Fruit fly (Drosophila melanogaster): ENCODE results near the gene vex.

Gene vex

DNA sequence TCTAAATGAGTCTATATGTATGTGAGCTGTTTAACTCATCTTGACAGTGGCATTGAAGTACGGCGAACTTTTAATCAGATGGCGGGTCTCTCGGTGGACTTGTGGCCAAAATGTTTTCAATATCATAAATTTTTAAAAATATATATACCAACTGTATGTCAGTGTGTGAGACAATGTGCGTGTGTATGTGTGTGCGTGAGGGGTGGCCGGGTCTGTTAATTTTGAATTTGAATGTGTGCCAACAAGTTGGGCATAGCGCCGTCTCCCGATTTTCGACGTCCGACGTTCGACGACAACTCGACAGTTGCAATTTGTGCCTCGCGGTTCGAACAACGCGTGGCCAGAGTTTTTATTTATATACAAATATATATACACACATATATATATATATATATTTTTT is 4.8 kb upstream of the vex start, which contains the start of gene SmydA-4:
Gene SmydA-4 (plus strand): TSS at position 301 of the 400 bp plus-strand sequence.
- TF ChIP-seq CG11723 (GFP tag; optimal IDR thresholded peaks at IDR 0.05): no peak
- TF ChIP-seq sens (GFP tag): peak; percentile 29
- no peak for TF ChIP-seq Hsf (GFP tag; optimal IDR thresholded peaks at IDR 0.05)
- TF ChIP-seq pho (GFP tag; optimal IDR thresholded peaks at IDR 0.05): no peak
- TF ChIP-seq CG10543 (GFP tag; optimal IDR thresholded peaks at IDR 0.05): peak; percentile 8
- TF ChIP-seq croc (GFP tag; conservative IDR thresholded peaks at IDR 0.05): no peak

DNA sequence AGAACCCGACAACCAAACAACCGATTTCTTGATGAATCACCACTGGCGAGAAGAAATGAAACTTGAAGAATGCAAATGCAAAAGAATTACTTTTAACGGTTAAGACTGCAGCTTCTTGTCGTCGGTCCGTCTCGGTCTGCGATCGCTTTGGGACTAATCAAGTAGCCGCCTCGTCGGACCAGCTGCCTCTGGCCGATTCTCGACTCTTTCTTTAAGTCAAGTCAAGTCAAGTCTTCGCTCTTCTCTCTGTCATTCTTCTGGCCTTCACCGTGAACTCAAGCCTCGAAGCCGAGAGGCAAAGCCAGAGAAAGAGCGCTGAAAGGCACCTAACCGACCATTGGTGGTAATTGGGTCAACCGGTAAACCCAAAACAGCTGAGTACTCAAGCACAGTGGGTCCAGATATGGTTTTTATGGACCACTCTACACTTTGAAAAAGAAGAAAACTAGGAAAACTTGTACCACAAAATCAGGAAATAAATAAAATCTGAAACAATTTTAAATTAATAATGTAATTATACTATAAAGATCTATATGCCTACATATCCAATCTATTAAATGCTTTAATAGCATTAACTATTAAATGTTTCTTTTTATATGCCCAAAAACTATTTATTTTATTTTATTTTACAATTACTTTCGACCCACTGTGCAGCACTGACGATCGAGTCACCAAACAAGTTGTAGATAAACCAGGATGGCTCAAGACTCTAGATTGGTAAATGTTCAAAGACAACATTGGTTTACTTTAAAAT is 72.5 kb downstream of the vex start, which contains the start of gene C901:
Gene C901 (minus strand): TSS at position 157 of the 754 bp plus-strand sequence.
- no peak for TF ChIP-seq CG9876 (GFP tag; optimal IDR thresholded peaks at IDR 0.05)
- no peak for TF ChIP-seq Mrtf (GFP tag; IDR thresholded peaks at IDR 0.05)
- TF ChIP-seq Kr (GFP tag; optimal IDR thresholded peaks at IDR 0.05): no peak
- TF ChIP-seq Dip3 (GFP tag; optimal IDR thresholded peaks at IDR 0.05): no peak
- TF ChIP-seq Scr (GFP tag; IDR thresholded peaks at IDR 0.05; ENCODE audit: partially characterized antibody): no peak
- TF ChIP-seq CG8359 (GFP tag; optimal IDR thresholded peaks at IDR 0.05; ENCODE audit: borderline replicate concordance): peak; percentile 35
- peak; percentile 62; the same call in 1 of the 2 replicates for TF ChIP-seq CG32767 (GFP tag; IDR thresholded peaks at IDR 0.05)
- peak; percentile 20; the same call in 1 of the 2 replicates for TF ChIP-seq CG9932 (GFP tag; IDR thresholded peaks at IDR 0.05)
- TF ChIP-seq Bteb2 (GFP tag; optimal IDR thresholded peaks at IDR 0.05): no peak
- TF ChIP-seq CG13775 (GFP tag; optimal IDR thresholded peaks at IDR 0.05): peak; percentile 19
- TF ChIP-seq C15 (GFP tag; IDR thresholded peaks at IDR 0.05): no peak
- TF ChIP-seq CG10979 (tag; optimal IDR thresholded peaks at IDR 0.05): peak; percentile 89
- TF ChIP-seq jigr1 (GFP tag; IDR thresholded peaks at IDR 0.05): peak; percentile 46; the same call in 2 of the 3 replicates
- TF ChIP-seq bsh (GFP tag; optimal IDR thresholded peaks at IDR 0.05): peak in 1 of 2 experiments; percentile 87
- TF ChIP-seq CG10209 (GFP tag; optimal IDR thresholded peaks at IDR 0.05): peak; percentile 55
- no peak for TF ChIP-seq jumu (GFP tag; optimal IDR thresholded peaks at IDR 0.05)
- no peak for TF ChIP-seq usp (GFP tag; optimal IDR thresholded peaks at IDR 0.05)
- TF ChIP-seq ERR (GFP tag; optimal IDR thresholded peaks at IDR 0.05): no peak
- TF ChIP-seq CG6791 (GFP tag; IDR thresholded peaks at IDR 0.05; ENCODE audit: partially characterized antibody): no peak
- TF ChIP-seq ken (GFP tag; IDR thresholded peaks at IDR 0.05): no peak
- peak; percentile 30 for TF ChIP-seq CG12299 (tag; optimal IDR thresholded peaks at IDR 0.05)
- no peak for TF ChIP-seq pita (GFP tag; optimal IDR thresholded peaks at IDR 0.05)
- no peak for TF ChIP-seq cas (GFP tag; IDR thresholded peaks at IDR 0.05)
- TF ChIP-seq D (optimal IDR thresholded peaks at IDR 0.05): no peak
- TF ChIP-seq D (GFP tag; optimal IDR thresholded peaks at IDR 0.05): peak; percentile 63
- TF ChIP-seq CG12219 (GFP tag; optimal IDR thresholded peaks at IDR 0.05): peak; percentile 27
- TF ChIP-seq Hr3 (GFP tag; optimal IDR thresholded peaks at IDR 0.05): peak; percentile 56
- no peak for TF ChIP-seq vnd (GFP tag; IDR thresholded peaks at IDR 0.05; ENCODE audit: partially characterized antibody)
- no peak for TF ChIP-seq sc (optimal IDR thresholded peaks at IDR 0.05)
- TF ChIP-seq sc (GFP tag; optimal IDR thresholded peaks at IDR 0.05): peak; percentile 45
- no peak for TF ChIP-seq CG2129 (GFP tag; IDR thresholded peaks at IDR 0.05; ENCODE audit: partially characterized antibody)
- TF ChIP-seq CHES-1-like (GFP tag; optimal IDR thresholded peaks at IDR 0.05): no peak
- TF ChIP-seq CG13424 (tag; optimal IDR thresholded peaks at IDR 0.05): peak; percentile 83
- no peak for TF ChIP-seq wdn (GFP tag; IDR thresholded peaks at IDR 0.05)
- TF ChIP-seq Adf1 (GFP tag; IDR thresholded peaks at IDR 0.05): no peak
- no peak for TF ChIP-seq Side (GFP tag; optimal IDR thresholded peaks at IDR 0.05)
- no peak for TF ChIP-seq emc (GFP tag; optimal IDR thresholded peaks at IDR 0.05)
- TF ChIP-seq bcd (GFP tag; optimal IDR thresholded peaks at IDR 0.05): peak; percentile 47
- no peak for TF ChIP-seq tup (GFP tag; optimal IDR thresholded peaks at IDR 0.05)
- no peak for TF ChIP-seq Sin3A (optimal IDR thresholded peaks at IDR 0.05)
- no peak for TF ChIP-seq CG3065 (GFP tag; optimal IDR thresholded peaks at IDR 0.05)
- no peak for TF ChIP-seq lbe (GFP tag; optimal IDR thresholded peaks at IDR 0.05)
- no peak for TF ChIP-seq D19B (GFP tag; optimal IDR thresholded peaks at IDR 0.05)

All from whole organism, embryonic.